Worm (Caenorhabditis elegans): ENCODE measurements around the gene E02H4.5.

ce11 chrX:14214520-14215023, 40.4 kb downstream of the E02H4.5 start, which contains the start of gene K06G5.1:
- TF ChIP-seq ces-1 (GFP tag; optimal IDR thresholded peaks at IDR 0.05) (no peak), unc-39 (tag; optimal IDR thresholded peaks at IDR 0.05) (no peak), elt-3 (tag; optimal IDR thresholded peaks at IDR 0.05) (no peak)

Data from whole organism, mixed stage, embryonic.